Fruit fly (Drosophila melanogaster): ENCODE data around the gene Samuel.

The Samuel gene

dm6 chr2L:11044678-11045466, 21.9 kb downstream of the Samuel start:
- TF ChIP-seq Doc3 (GFP tag; IDR thresholded peaks at IDR 0.05; ENCODE audit: partially characterized antibody) (no peak), Antp (GFP tag; optimal IDR thresholded peaks at IDR 0.05) (no peak), fd64A (GFP tag; optimal IDR thresholded peaks at IDR 0.05) (peak; percentile 63), br (optimal IDR thresholded peaks at IDR 0.05) (no peak), CG13287 (GFP tag; IDR thresholded peaks at IDR 0.05; ENCODE audit: partially characterized antibody) (no peak), NC2β (GFP tag; optimal IDR thresholded peaks at IDR 0.05) (no peak), fd96Cb (tag; optimal IDR thresholded peaks at IDR 0.05) (no peak), ac (GFP tag; optimal IDR thresholded peaks at IDR 0.05) (no peak), nau (GFP tag; optimal IDR thresholded peaks at IDR 0.05) (peak; percentile 72), CG3163 (GFP tag; optimal IDR thresholded peaks at IDR 0.05) (peak; percentile 87), Hey (tag; optimal IDR thresholded peaks at IDR 0.05) (peak; percentile 63), Ssrp (tag; optimal IDR thresholded peaks at IDR 0.05) (no peak), CG13624 (GFP tag; optimal IDR thresholded peaks at IDR 0.05) (no peak), Gug (GFP tag; IDR thresholded peaks at IDR 0.05) (no peak; the same call in 3 of the 4 replicates), CG12299 (tag; optimal IDR thresholded peaks at IDR 0.05) (peak; percentile 18), bsh (GFP tag; optimal IDR thresholded peaks at IDR 0.05) (peak; percentile 42 to 49), CG6175 (GFP tag; IDR thresholded peaks at IDR 0.05) (no peak), seq (GFP tag; IDR thresholded peaks at IDR 0.05) (peak; percentile 46; the same call in 1 of the 2 replicates), gce (GFP tag; IDR thresholded peaks at IDR 0.05) (peak; percentile 28; the same call in 1 of the 3 replicates), Asciz (GFP tag; optimal IDR thresholded peaks at IDR 0.05) (peak; percentile 36), CG7928 (GFP tag; optimal IDR thresholded peaks at IDR 0.05) (no peak), dysf (GFP tag; IDR thresholded peaks at IDR 0.05) (0 out of 3 replicates have a peak, but pooled peaks have one; percentile 40), Neu2 (GFP tag; optimal IDR thresholded peaks at IDR 0.05; ENCODE audit: borderline replicate concordance) (no peak), ci (GFP tag; IDR thresholded peaks at IDR 0.05) (peak; percentile 53; the same call in 1 of the 3 replicates), CG1233 (GFP tag; optimal IDR thresholded peaks at IDR 0.05) (peak; percentile 61), slp2 (GFP tag; optimal IDR thresholded peaks at IDR 0.05) (no peak), ato (GFP tag; IDR thresholded peaks at IDR 0.05; ENCODE audit: partially characterized antibody) (no peak), CG7357 (GFP tag; IDR thresholded peaks at IDR 0.05) (no peak), dmrt99B (tag; optimal IDR thresholded peaks at IDR 0.05) (peak; percentile 30), Atf3 (GFP tag; optimal IDR thresholded peaks at IDR 0.05) (no peak), CG17912 (GFP tag; optimal IDR thresholded peaks at IDR 0.05) (no peak), CG15073 (GFP tag; optimal IDR thresholded peaks at IDR 0.05) (no peak), Bgb (GFP tag; IDR thresholded peaks at IDR 0.05; ENCODE audit: partially characterized antibody) (0 out of 2 replicates have a peak, but pooled peaks have one; percentile 22), CG13775 (GFP tag; optimal IDR thresholded peaks at IDR 0.05) (peak; percentile 19), NC2α (GFP tag; optimal IDR thresholded peaks at IDR 0.05) (no peak), fu2 (GFP tag; optimal IDR thresholded peaks at IDR 0.05) (no peak), CG17361 (GFP tag; IDR thresholded peaks at IDR 0.05) (no peak), Hsf (GFP tag; optimal IDR thresholded peaks at IDR 0.05) (peak; percentile 14), Mad (GFP tag; optimal IDR thresholded peaks at IDR 0.05) (no peak), CG3726 (GFP tag; IDR thresholded peaks at IDR 0.05) (no peak), CG30431 (GFP tag; optimal IDR thresholded peaks at IDR 0.05) (no peak), Sox100B (GFP tag; optimal IDR thresholded peaks at IDR 0.05) (peak; percentile 14), Hr78 (GFP tag; optimal IDR thresholded peaks at IDR 0.05) (peak in 1 of 2 experiments; percentile 97), Ravus (GFP tag; IDR thresholded peaks at IDR 0.05) (no peak), CG6791 (GFP tag; IDR thresholded peaks at IDR 0.05; ENCODE audit: partially characterized antibody) (no peak), cad (GFP tag; optimal IDR thresholded peaks at IDR 0.05) (no peak), CG12236 (GFP tag; optimal IDR thresholded peaks at IDR 0.05) (no peak), CG3838 (GFP tag; optimal IDR thresholded peaks at IDR 0.05) (no peak), jigr1 (GFP tag; IDR thresholded peaks at IDR 0.05) (0 out of 3 replicates have a peak, but pooled peaks have one; percentile 7)

Measured in whole organism, embryonic.